Fruit fly (Drosophila melanogaster) whole organism, embryonic: ENCODE measurements around the gene CG9107.

Experiments used
- Atf-2 ChIP-seq: fragments of 200-800 bp; sonication (Bioruptor generic); optimal IDR thresholded peaks from 2 replicates; lab custom pipeline; 2016; ENCODE audit warnings: missing biosample characterization, missing genetic modification characterization
- Blimp-1 ChIP-seq: fragments of 200-800 bp; sonication (Bioruptor generic); optimal IDR thresholded peaks from 3 replicates; lab custom pipeline; 2018; ENCODE audit warnings: missing biosample characterization, missing genetic modification characterization, mild to moderate bottlenecking, moderate library complexity, missing genetic modification reagents
- Bteb2 ChIP-seq: fragments of 200-800 bp; sonication (Bioruptor generic); optimal IDR thresholded peaks from 2 replicates; lab custom pipeline; 2016; ENCODE audit warnings: missing biosample characterization, missing genetic modification characterization
- C15 ChIP-seq: fragments of 200-800 bp; sonication (Bioruptor generic); IDR thresholded peaks from 3 replicates; pipeline ENCODE4 v1.3.6; 2022; ENCODE audit warnings: missing biosample characterization, missing genetic modification characterization
- CG12299 ChIP-seq: fragments of 200-800 bp; sonication (Bioruptor generic); optimal IDR thresholded peaks from 2 replicates; lab custom pipeline; 2018; ENCODE audit warnings: missing biosample characterization, mild to moderate bottlenecking, missing genetic modification characterization
- CG14710 ChIP-seq: fragments of 200-800 bp; sonication (Bioruptor generic); optimal IDR thresholded peaks from 3 replicates; lab custom pipeline; 2019; ENCODE audit warnings: missing biosample characterization, mild to moderate bottlenecking, missing genetic modification characterization, moderate library complexity
- CG14965 ChIP-seq: fragments of 200-800 bp; sonication (Bioruptor generic); optimal IDR thresholded peaks from 2 replicates; lab custom pipeline; 2016; ENCODE audit warnings: missing biosample characterization, missing genetic modification characterization, borderline replicate concordance
- CG15073 ChIP-seq: fragments of 200-800 bp; sonication (Bioruptor generic); optimal IDR thresholded peaks from 2 replicates; lab custom pipeline; 2016; ENCODE audit warnings: missing biosample characterization, missing genetic modification characterization
- CG15601 ChIP-seq: fragments of 200-800 bp; sonication (Bioruptor generic); optimal IDR thresholded peaks from 3 replicates; lab custom pipeline; 2019; ENCODE audit warnings: missing biosample characterization, mild to moderate bottlenecking, missing genetic modification characterization, moderate library complexity
- CG15696 ChIP-seq: fragments of 200-800 bp; sonication (Bioruptor generic); optimal IDR thresholded peaks from 2 replicates; lab custom pipeline; 2019; ENCODE audit warnings: missing biosample characterization, mild to moderate bottlenecking, missing genetic modification characterization, moderate library complexity
- CG1602 ChIP-seq: fragments of 200-800 bp; sonication (Bioruptor generic); optimal IDR thresholded peaks from 3 replicates; lab custom pipeline; 2016; ENCODE audit warnings: missing biosample characterization, missing genetic modification characterization
- CG1792 ChIP-seq: fragments of 200-800 bp; sonication (Bioruptor generic); optimal IDR thresholded peaks from 2 replicates; lab custom pipeline; 2016; ENCODE audit warnings: missing biosample characterization, missing genetic modification characterization
- CG18011 ChIP-seq: fragments of 200-800 bp; sonication (Bioruptor generic); optimal IDR thresholded peaks from 2 replicates; lab custom pipeline; 2017; ENCODE audit warnings: missing biosample characterization, missing genetic modification characterization, mild to moderate bottlenecking, moderate library complexity, missing genotype
- CG18262 ChIP-seq: fragments of 200-800 bp; optimal IDR thresholded peaks from 3 replicates; lab custom pipeline; 2019; ENCODE audit warnings: missing biosample characterization, mild to moderate bottlenecking, missing genetic modification characterization, moderate library complexity
- CG31388 ChIP-seq: fragments of 200-800 bp; sonication (Bioruptor generic); optimal IDR thresholded peaks from 2 replicates; lab custom pipeline; 2016; ENCODE audit warnings: missing biosample characterization, missing genetic modification characterization
- CG33557 ChIP-seq: fragments of 200-800 bp; sonication (Bioruptor generic); optimal IDR thresholded peaks from 2 replicates; lab custom pipeline; 2019; ENCODE audit warnings: missing biosample characterization, mild to moderate bottlenecking, missing genetic modification characterization, moderate library complexity
- CG4424 ChIP-seq: fragments of 200-800 bp; sonication (Bioruptor generic); optimal IDR thresholded peaks from 3 replicates; lab custom pipeline; 2016; ENCODE audit warnings: missing biosample characterization, missing genetic modification characterization
- CG4820 ChIP-seq: fragments of 200-800 bp; sonication (Bioruptor generic); optimal IDR thresholded peaks from 3 replicates; lab custom pipeline; 2016; ENCODE audit warnings: missing biosample characterization, missing genetic modification characterization
- CG5245 ChIP-seq: fragments of 200-800 bp; sonication (Bioruptor generic); optimal IDR thresholded peaks from 3 replicates; lab custom pipeline; 2016; ENCODE audit warnings: missing biosample characterization, missing genetic modification characterization
- CG8388 ChIP-seq: fragments of 200-800 bp; sonication (Bioruptor generic); optimal IDR thresholded peaks from 2 replicates; lab custom pipeline; 2019; ENCODE audit warnings: missing biosample characterization, mild to moderate bottlenecking, missing genetic modification characterization, moderate library complexity
- CG9215 ChIP-seq: fragments of 200-800 bp; sonication (Bioruptor generic); IDR thresholded peaks from 2 replicates; pipeline ENCODE4 v1.3.6; 2022; ENCODE audit warnings: missing biosample characterization, missing genetic modification characterization
- CG9817 ChIP-seq: fragments of 200-800 bp; sonication (Bioruptor generic); optimal IDR thresholded peaks from 2 replicates; lab custom pipeline; 2018; ENCODE audit warnings: missing biosample characterization, mild to moderate bottlenecking, missing genetic modification characterization, moderate library complexity
- Dll ChIP-seq: fragments of 200-800 bp; sonication (Bioruptor generic); IDR thresholded peaks from 4 replicates; pipeline ENCODE4 v1.3.6; 2022; ENCODE audit warnings: missing biosample characterization, missing genetic modification characterization; ENCODE audit not compliant: partially characterized antibody
- Dp ChIP-seq: fragments of 200-800 bp; sonication (Bioruptor generic); optimal IDR thresholded peaks from 2 replicates; lab custom pipeline; 2018; ENCODE audit warnings: missing biosample characterization, mild to moderate bottlenecking, missing genetic modification characterization, moderate library complexity
- E2f2 ChIP-seq: fragments of 200-800 bp; sonication (Bioruptor generic); IDR thresholded peaks from 2 replicates; pipeline ENCODE4 v1.3.6; 2022; ENCODE audit warnings: missing biosample characterization, missing genetic modification characterization
- Fer1 ChIP-seq: fragments of 200-800 bp; sonication (Bioruptor generic); optimal IDR thresholded peaks from 2 replicates; lab custom pipeline; 2017; ENCODE audit warnings: missing biosample characterization, mild to moderate bottlenecking, missing genetic modification characterization
- HLH4C ChIP-seq: fragments of 200-800 bp; sonication (Bioruptor generic); IDR thresholded peaks from 3 replicates; pipeline ENCODE4 v1.3.6; 2022; ENCODE audit warnings: missing biosample characterization, missing genetic modification characterization; ENCODE audit not compliant: partially characterized antibody
- Max ChIP-seq: fragments of 200-800 bp; sonication (Bioruptor generic); optimal IDR thresholded peaks from 2 replicates; lab custom pipeline; 2016; ENCODE audit warnings: missing biosample characterization, mild to moderate bottlenecking, missing genetic modification characterization
- Ravus ChIP-seq: fragments of 200-800 bp; sonication (Bioruptor generic); IDR thresholded peaks from 2 replicates; pipeline ENCODE4 v1.3.6; 2022; ENCODE audit warnings: missing biosample characterization, missing genetic modification characterization
- br ChIP-seq: fragments of >200 bp; optimal IDR thresholded peaks from 2 replicates; lab custom pipeline; 2017
- crol ChIP-seq: fragments of 200-800 bp; sonication (Bioruptor generic); IDR thresholded peaks from 2 replicates; pipeline ENCODE4 v1.3.6; 2022; ENCODE audit warnings: missing biosample characterization, missing genetic modification characterization
- dm ChIP-seq: fragments of 200-800 bp; sonication (Bioruptor generic); optimal IDR thresholded peaks from 3 replicates; lab custom pipeline; 2016; ENCODE audit warnings: missing biosample characterization, missing genetic modification characterization
- exex ChIP-seq: fragments of 200-800 bp; sonication (Bioruptor generic); optimal IDR thresholded peaks from 4 replicates; lab custom pipeline; 2018; ENCODE audit warnings: missing biosample characterization, mild to moderate bottlenecking, missing genetic modification characterization, moderate library complexity
- gcm ChIP-seq: fragments of 200-800 bp; sonication (Bioruptor generic); optimal IDR thresholded peaks from 2 replicates; lab custom pipeline; 2019; ENCODE audit warnings: missing biosample characterization, mild to moderate bottlenecking, missing genetic modification characterization, moderate library complexity
- grn ChIP-seq: fragments of 200-800 bp; sonication (Bioruptor generic); optimal IDR thresholded peaks from 3 replicates; lab custom pipeline; 2017; ENCODE audit warnings: missing biosample characterization, missing genetic modification characterization
- ind ChIP-seq: fragments of 200-800 bp; sonication (Bioruptor generic); optimal IDR thresholded peaks from 3 replicates; lab custom pipeline; 2016; ENCODE audit warnings: missing biosample characterization, missing genetic modification characterization
- jigr1 ChIP-seq: fragments of 200-800 bp; sonication (Bioruptor generic); IDR thresholded peaks from 3 replicates; pipeline ENCODE4 v1.3.6; 2022; ENCODE audit warnings: missing biosample characterization, missing genetic modification characterization
- jing ChIP-seq: fragments of 200-800 bp; sonication (Bioruptor generic); optimal IDR thresholded peaks from 2 replicates; lab custom pipeline; 2018; ENCODE audit warnings: missing biosample characterization, mild to moderate bottlenecking, missing genetic modification characterization
- kah ChIP-seq: fragments of 200-800 bp; sonication (Bioruptor generic); optimal IDR thresholded peaks from 2 replicates; lab custom pipeline; 2018; ENCODE audit warnings: missing biosample characterization, mild to moderate bottlenecking, missing genetic modification characterization
- lov ChIP-seq, 2 experiments: fragments of 200-800 bp in 1 of 2; fragments of >200 bp in 1 of 2; sonication (Bioruptor generic) in 1 of 2; IDR thresholded peaks in 1 of 2; optimal IDR thresholded peaks in 1 of 2; 2 replicates in 1 of 2; 3 replicates in 1 of 2; pipeline versions ENCODE4 v1.3.6 to Lab custom; 2017 to 2022; ENCODE audit warnings: missing biosample characterization in 1 of 2, missing genetic modification characterization in 1 of 2
- nerfin-1 ChIP-seq: fragments of 200-800 bp; sonication (Bioruptor generic); optimal IDR thresholded peaks from 3 replicates; lab custom pipeline; 2019; ENCODE audit warnings: missing biosample characterization, mild to moderate bottlenecking, missing genetic modification characterization, moderate library complexity
- nmo ChIP-seq: fragments of 200-800 bp; sonication (Bioruptor generic); optimal IDR thresholded peaks from 2 replicates; lab custom pipeline; 2018; ENCODE audit warnings: missing biosample characterization, mild to moderate bottlenecking, missing genetic modification characterization, moderate library complexity
- nom ChIP-seq: fragments of 200-800 bp; sonication (Bioruptor generic); optimal IDR thresholded peaks from 2 replicates; lab custom pipeline; 2017; ENCODE audit warnings: missing biosample characterization, missing genetic modification characterization, mild to moderate bottlenecking, moderate library complexity, missing genetic modification reagents
- odd ChIP-seq: fragments of 200-800 bp; sonication (Bioruptor generic); optimal IDR thresholded peaks from 2 replicates; lab custom pipeline; 2017; ENCODE audit warnings: missing biosample characterization, mild to moderate bottlenecking, missing genetic modification characterization
- pb ChIP-seq: fragments of 200-800 bp; sonication (Bioruptor generic); optimal IDR thresholded peaks from 3 replicates; lab custom pipeline; 2016; ENCODE audit warnings: missing biosample characterization, missing genetic modification characterization
- sqz ChIP-seq: fragments of 200-800 bp; sonication (Bioruptor generic); optimal IDR thresholded peaks from 3 replicates; lab custom pipeline; 2018; ENCODE audit warnings: missing biosample characterization, mild to moderate bottlenecking, missing genetic modification characterization
- stwl ChIP-seq: fragments of 200-800 bp; sonication (Bioruptor generic); optimal IDR thresholded peaks from 3 replicates; lab custom pipeline; 2018; ENCODE audit warnings: missing biosample characterization, mild to moderate bottlenecking, missing genetic modification characterization, moderate library complexity
- tna ChIP-seq: fragments of 200-800 bp; sonication (Bioruptor generic); IDR thresholded peaks from 2 replicates; pipeline ENCODE4 v1.3.6; 2022; ENCODE audit warnings: missing biosample characterization, missing genetic modification characterization; ENCODE audit not compliant: partially characterized antibody
- tup ChIP-seq: fragments of 200-800 bp; sonication (Bioruptor generic); optimal IDR thresholded peaks from 2 replicates; lab custom pipeline; 2016; ENCODE audit warnings: missing biosample characterization, mild to moderate bottlenecking, missing genetic modification characterization, moderate library complexity

The CG9107 gene

DNA sequence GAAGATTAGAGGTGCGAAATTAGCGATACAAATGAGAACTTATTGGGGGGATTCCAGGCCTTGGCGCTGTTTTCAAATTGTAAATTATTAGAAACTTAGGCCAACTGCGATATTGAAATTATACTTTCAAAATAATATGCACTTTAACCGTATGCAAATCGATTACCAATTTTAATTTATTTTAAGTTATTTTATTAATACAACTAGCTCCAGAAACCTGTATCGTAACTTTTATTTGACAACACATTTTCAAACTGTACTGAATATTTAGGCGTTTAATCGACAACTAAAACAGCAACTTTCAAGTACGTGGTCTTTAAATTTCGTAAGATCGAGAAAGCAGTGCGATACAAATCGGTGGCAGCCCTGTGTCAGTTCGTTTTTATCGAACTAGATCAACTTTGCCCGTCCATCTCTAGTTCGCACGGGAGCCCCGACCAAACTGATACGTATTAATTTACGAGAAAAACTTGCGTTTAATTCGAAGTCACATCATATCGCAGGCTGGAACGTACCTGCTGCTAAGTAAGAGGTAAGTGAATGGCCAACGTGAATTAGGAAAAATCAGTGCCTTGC is 46.4 kb upstream of the CG9107 start, which contains the start of the genes CG9154 and Kr-h2 (continued):
- no peak for TF ChIP-seq lov (optimal IDR thresholded peaks at IDR 0.05; lab: Kevin White, UChicago)
- TF ChIP-seq lov (GFP tag; IDR thresholded peaks at IDR 0.05; lab: Robert Waterston, UW) = no peak
- peak; percentile 13 for TF ChIP-seq CG15696 (tag; lab: Kevin White, UChicago)
- TF ChIP-seq CG1792 = no peak
- TF ChIP-seq CG4424 (GFP tag; lab: Kevin White, UChicago) = peak; percentile 23
- peak; percentile 14 for TF ChIP-seq Max
- no peak for TF ChIP-seq pb (GFP tag; lab: Kevin White, UChicago)
- TF ChIP-seq CG14710 (tag; lab: Kevin White, UChicago) = peak; percentile 69
- TF ChIP-seq CG4820 = peak; percentile 23
- TF ChIP-seq Dp (GFP tag; lab: Kevin White, UChicago) = peak; percentile 84
- no peak for TF ChIP-seq CG5245
- no peak for TF ChIP-seq nom
- TF ChIP-seq CG15601 = peak; percentile 48
- TF ChIP-seq sqz = peak; percentile 31
- peak; percentile 65 for TF ChIP-seq stwl
- TF ChIP-seq nerfin-1 (tag; lab: Kevin White, UChicago) = no peak
- TF ChIP-seq exex (tag; lab: Kevin White, UChicago) = peak; percentile 28
- no peak for TF ChIP-seq crol (GFP tag; lab: Robert Waterston, UW)
- TF ChIP-seq E2f2 = peak; percentile 87
- TF ChIP-seq C15 (GFP tag; lab: Robert Waterston, UW) = no peak
- TF ChIP-seq CG8388 (GFP tag; lab: Kevin White, UChicago) = no peak
- no peak for TF ChIP-seq jing
- TF ChIP-seq CG14965 (GFP tag; lab: Kevin White, UChicago) = no peak
- no peak for TF ChIP-seq Atf-2 (GFP tag; lab: Kevin White, UChicago)
- peak; percentile 66; the same call in 2 of the 4 replicates for TF ChIP-seq Dll
- TF ChIP-seq CG9215 (GFP tag; lab: Robert Waterston, UW) = no peak
- no peak for TF ChIP-seq CG1602 (GFP tag; lab: Kevin White, UChicago)
- TF ChIP-seq HLH4C = peak; percentile 81
- peak; percentile 41 for TF ChIP-seq CG18011 (GFP tag; lab: Kevin White, UChicago)
- TF ChIP-seq grn = no peak
- TF ChIP-seq tna (GFP tag; lab: Robert Waterston, UW) = peak; percentile 44; the same call in 1 of the 2 replicates
- TF ChIP-seq kah (GFP tag; lab: Kevin White, UChicago) = no peak
- peak; percentile 29 for TF ChIP-seq CG12299 (tag; lab: Kevin White, UChicago)
- no peak for TF ChIP-seq gcm (GFP tag; lab: Kevin White, UChicago)
- TF ChIP-seq CG18262 (tag; lab: Kevin White, UChicago) = peak; percentile 42
- peak; percentile 0 for TF ChIP-seq Blimp-1
- TF ChIP-seq nmo (GFP tag; lab: Kevin White, UChicago) = peak; percentile 61
- peak; percentile 5 for TF ChIP-seq Fer1
- TF ChIP-seq ind = no peak
- TF ChIP-seq CG33557 (GFP tag; lab: Kevin White, UChicago) = no peak
- no peak for TF ChIP-seq odd (GFP tag; lab: Kevin White, UChicago)
- peak; percentile 54; the same call in 1 of the 3 replicates for TF ChIP-seq jigr1 (GFP tag; lab: Robert Waterston, UW)
- TF ChIP-seq CG15073 (GFP tag; lab: Kevin White, UChicago) = no peak
- TF ChIP-seq CG31388 (GFP tag; lab: Kevin White, UChicago) = no peak
- TF ChIP-seq br (lab: Kevin White, UChicago) = no peak
- peak; percentile 37 for TF ChIP-seq CG9817
- TF ChIP-seq Bteb2 (GFP tag; lab: Kevin White, UChicago) = no peak
- TF ChIP-seq tup = no peak
- peak; percentile 26 for TF ChIP-seq dm (GFP tag; lab: Kevin White, UChicago)
- no peak for TF ChIP-seq Ravus (GFP tag; lab: Robert Waterston, UW)
